Worm (Caenorhabditis elegans) whole organism, young adult: ENCODE results near the gene sao-1.

Experiments used
- B0261.1 ChIP-seq: sonication (generic microtip); optimal IDR thresholded peaks from 2 replicates; lab custom pipeline; 2016; ENCODE audit warnings: mild to moderate bottlenecking, missing genetic modification characterization, moderate library complexity, missing compliant biosample characterization
- D2030.7 ChIP-seq: fragments of 200-800 bp; sonication (Bioruptor generic); IDR thresholded peaks from 2 replicates; pipeline ENCODE4 v1.3.6; 2022; ENCODE audit warnings: missing genetic modification reagents, missing genetic modification characterization, missing compliant biosample characterization
- F22D6.2 ChIP-seq: sonication (generic microtip); optimal IDR thresholded peaks from 2 replicates; lab custom pipeline; 2016; ENCODE audit warnings: mild to moderate bottlenecking, missing genetic modification characterization, missing compliant biosample characterization
- F23B12.7 ChIP-seq: sonication (generic microtip); optimal IDR thresholded peaks from 2 replicates; lab custom pipeline; 2017; ENCODE audit warnings: missing genetic modification characterization, mild to moderate bottlenecking, missing compliant biosample characterization, antibody characterized with exemption, moderate library complexity; ENCODE audit not compliant: insufficient read depth
- F33H1.4 ChIP-seq: fragments of 200-800 bp; sonication (Bioruptor generic); IDR thresholded peaks from 2 replicates; pipeline ENCODE4 v1.3.6; 2022; ENCODE audit warnings: missing genetic modification reagents, missing genetic modification characterization, missing compliant biosample characterization
- F37B4.10 ChIP-seq: fragments of 200-800 bp; sonication (Bioruptor generic); IDR thresholded peaks from 2 replicates; pipeline ENCODE4 v1.3.6; 2022; ENCODE audit warnings: missing genetic modification characterization, missing compliant biosample characterization
- F52B5.7 ChIP-seq: sonication (generic microtip); optimal IDR thresholded peaks from 2 replicates; lab custom pipeline; 2016; ENCODE audit warnings: mild to moderate bottlenecking, missing genetic modification characterization, missing compliant biosample characterization
- F57A8.1 ChIP-seq: fragments of 200-800 bp; sonication (Bioruptor generic); optimal IDR thresholded peaks from 2 replicates; lab custom pipeline; 2018; ENCODE audit warnings: mild to moderate bottlenecking, missing genetic modification characterization, moderate library complexity, missing compliant biosample characterization
- F57C9.4 ChIP-seq: sonication (generic microtip); optimal IDR thresholded peaks from 2 replicates; lab custom pipeline; 2017; ENCODE audit warnings: mild to moderate bottlenecking, missing genetic modification characterization, missing compliant biosample characterization
- K11D2.4 ChIP-seq: fragments of 200-800 bp; sonication (Bioruptor generic); IDR thresholded peaks from 2 replicates; pipeline ENCODE4 v1.3.6; 2022; ENCODE audit warnings: missing genetic modification reagents, missing genetic modification characterization, missing compliant biosample characterization
- Y56A3A.18 ChIP-seq: fragments of 200-800 bp; sonication (Bioruptor generic); IDR thresholded peaks from 2 replicates; pipeline ENCODE4 v1.3.6; 2022; ENCODE audit warnings: missing genetic modification reagents, missing genetic modification characterization, missing compliant biosample characterization
- aptf-2 ChIP-seq: fragments of 200-800 bp; sonication (Bioruptor generic); conservative IDR thresholded peaks from 2 replicates; pipeline ENCODE4 v1.3.6; 2022; ENCODE audit warnings: missing genetic modification reagents, missing genetic modification characterization, missing compliant biosample characterization
- aptf-3 ChIP-seq: fragments of 200-800 bp; sonication (Bioruptor generic); IDR thresholded peaks from 2 replicates; pipeline ENCODE4 v1.3.6; 2022; ENCODE audit warnings: missing genetic modification characterization, missing compliant biosample characterization
- atf-7 ChIP-seq: sonication (generic microtip); optimal IDR thresholded peaks from 2 replicates; lab custom pipeline; 2017; ENCODE audit warnings: mild to moderate bottlenecking, missing genetic modification characterization, missing compliant biosample characterization
- attf-5 ChIP-seq: fragments of 200-800 bp; sonication (Bioruptor generic); optimal IDR thresholded peaks from 2 replicates; lab custom pipeline; 2018; ENCODE audit warnings: mild to moderate bottlenecking, missing genetic modification characterization, missing compliant biosample characterization
- ceh-27 ChIP-seq: fragments of 200-800 bp; sonication (Bioruptor generic); optimal IDR thresholded peaks from 2 replicates; lab custom pipeline; 2018; ENCODE audit warnings: mild to moderate bottlenecking, missing genetic modification characterization, moderate library complexity, missing compliant biosample characterization
- ceh-91 ChIP-seq: fragments of 200-800 bp; sonication (Bioruptor generic); IDR thresholded peaks from 2 replicates; pipeline ENCODE4 v1.3.6; 2022; ENCODE audit warnings: missing genetic modification reagents, missing genetic modification characterization, missing compliant biosample characterization
- dox-1 ChIP-seq: fragments of 200-800 bp; sonication (Bioruptor generic); IDR thresholded peaks from 2 replicates; pipeline ENCODE4 v1.3.6; 2022; ENCODE audit warnings: missing genetic modification reagents, missing genetic modification characterization, missing compliant biosample characterization
- dpl-1 ChIP-seq: fragments of 150-350 bp; optimal IDR thresholded peaks from 2 replicates; lab custom pipeline; 2014; ENCODE audit warnings: missing biosample characterization, missing genetic modification reagents, missing genetic modification characterization
- efl-1 ChIP-seq: fragments of 150-350 bp; optimal IDR thresholded peaks from 2 replicates; lab custom pipeline; 2014; ENCODE audit warnings: missing biosample characterization, missing genetic modification reagents, missing genetic modification characterization
- egl-44 ChIP-seq: fragments of 200-800 bp; sonication (Bioruptor generic); IDR thresholded peaks from 2 replicates; pipeline ENCODE4 v1.3.6; 2022; ENCODE audit warnings: missing genetic modification reagents, missing genetic modification characterization, missing compliant biosample characterization
- egrh-3 ChIP-seq: fragments of 200-800 bp; sonication (Bioruptor generic); IDR thresholded peaks from 2 replicates; pipeline ENCODE4 v1.3.6; 2022; ENCODE audit warnings: missing genetic modification reagents, missing genetic modification characterization, missing compliant biosample characterization
- ekl-4 ChIP-seq: fragments of 200-800 bp; sonication (Bioruptor generic); IDR thresholded peaks from 2 replicates; pipeline ENCODE4 v1.3.6; 2022; ENCODE audit warnings: missing genetic modification reagents, missing genetic modification characterization, missing compliant biosample characterization
- lag-1 ChIP-seq: fragments of 200-800 bp; sonication (Bioruptor generic); IDR thresholded peaks from 2 replicates; pipeline ENCODE4 v1.3.6; 2022; ENCODE audit warnings: missing genetic modification reagents, missing genetic modification characterization, missing compliant biosample characterization
- lsl-1 ChIP-seq: fragments of 200-800 bp; sonication (Bioruptor generic); optimal IDR thresholded peaks from 2 replicates; lab custom pipeline; 2018; ENCODE audit warnings: mild to moderate bottlenecking, missing genetic modification characterization, moderate library complexity, missing compliant biosample characterization
- lsy-27 ChIP-seq: sonication (generic microtip); optimal IDR thresholded peaks from 2 replicates; lab custom pipeline; 2017; ENCODE audit warnings: missing genetic modification characterization, mild to moderate bottlenecking, missing compliant biosample characterization, antibody characterized with exemption, missing genotype, borderline replicate concordance; ENCODE audit not compliant: insufficient read depth
- mel-28 ChIP-seq: sonication (generic microtip); optimal IDR thresholded peaks from 2 replicates; lab custom pipeline; 2016; ENCODE audit warnings: borderline replicate concordance, mild to moderate bottlenecking, missing genetic modification characterization, missing compliant biosample characterization
- mes-4 ChIP-seq: sonication (generic microtip); optimal IDR thresholded peaks from 2 replicates; lab custom pipeline; 2016; ENCODE audit warnings: missing genotype, missing genetic modification characterization, missing compliant biosample characterization
- mxl-1 ChIP-seq: sonication (generic microtip); optimal IDR thresholded peaks from 2 replicates; lab custom pipeline; 2016; ENCODE audit warnings: missing genetic modification characterization, missing compliant biosample characterization
- rec-8 ChIP-seq, 2 experiments: sonication (generic microtip); optimal IDR thresholded peaks; 2 replicates each; lab custom pipeline; 2016; ENCODE audit warnings: mild to moderate bottlenecking in 2 of 2, missing genetic modification characterization in 2 of 2, missing genetic modification reagents in 2 of 2, missing genotype in 2 of 2, missing biosample characterization in 1 of 2, missing compliant biosample characterization in 1 of 2, moderate library complexity in 1 of 2
- sea-2 ChIP-seq: fragments of 200-800 bp; sonication (Bioruptor generic); IDR thresholded peaks from 2 replicates; pipeline ENCODE4 v1.3.6; 2022; ENCODE audit warnings: missing genetic modification characterization, missing compliant biosample characterization
- snpc-1.1 ChIP-seq: sonication (generic microtip); optimal IDR thresholded peaks from 2 replicates; lab custom pipeline; 2017; ENCODE audit warnings: missing genetic modification characterization, mild to moderate bottlenecking, missing compliant biosample characterization, antibody characterized with exemption, moderate library complexity, missing genotype, missing genetic modification reagents; ENCODE audit not compliant: insufficient read depth
- snpc-1.3 ChIP-seq: sonication (generic microtip); optimal IDR thresholded peaks from 2 replicates; lab custom pipeline; 2017; ENCODE audit warnings: missing genetic modification characterization, mild to moderate bottlenecking, missing compliant biosample characterization, antibody characterized with exemption, moderate library complexity, missing genotype, missing genetic modification reagents; ENCODE audit not compliant: insufficient read depth
- tbx-9 ChIP-seq: sonication (generic microtip); optimal IDR thresholded peaks from 2 replicates; lab custom pipeline; 2016; ENCODE audit warnings: borderline replicate concordance, missing genetic modification characterization, inconsistent platforms, missing compliant biosample characterization
- tlf-1 ChIP-seq: fragments of 200-800 bp; sonication (Bioruptor generic); optimal IDR thresholded peaks from 2 replicates; lab custom pipeline; 2018; ENCODE audit warnings: mild to moderate bottlenecking, missing genetic modification characterization, missing compliant biosample characterization
- unc-130 ChIP-seq: sonication (generic microtip); optimal IDR thresholded peaks from 2 replicates; lab custom pipeline; 2016; ENCODE audit warnings: missing genetic modification reagents, missing genetic modification characterization, missing compliant biosample characterization
- unc-62 ChIP-seq: fragments of 150-350 bp; optimal IDR thresholded peaks from 2 replicates; lab custom pipeline; 2014; ENCODE audit warnings: missing biosample characterization, missing genetic modification reagents, missing genetic modification characterization
- xnd-1 ChIP-seq: sonication (generic microtip); optimal IDR thresholded peaks from 2 replicates; lab custom pipeline; 2016; ENCODE audit warnings: missing genotype, missing genetic modification reagents, missing genetic modification characterization, missing compliant biosample characterization
- ztf-25 ChIP-seq: fragments of 200-800 bp; sonication (Bioruptor generic); IDR thresholded peaks from 2 replicates; pipeline ENCODE4 v1.3.6; 2022; ENCODE audit warnings: missing genetic modification reagents, missing genetic modification characterization, missing compliant biosample characterization
- ztf-28 ChIP-seq: fragments of 200-800 bp; sonication (Bioruptor generic); IDR thresholded peaks from 2 replicates; pipeline ENCODE4 v1.3.6; 2022; ENCODE audit warnings: missing genetic modification reagents, missing genetic modification characterization, missing compliant biosample characterization

sao-1 gene

DNA sequence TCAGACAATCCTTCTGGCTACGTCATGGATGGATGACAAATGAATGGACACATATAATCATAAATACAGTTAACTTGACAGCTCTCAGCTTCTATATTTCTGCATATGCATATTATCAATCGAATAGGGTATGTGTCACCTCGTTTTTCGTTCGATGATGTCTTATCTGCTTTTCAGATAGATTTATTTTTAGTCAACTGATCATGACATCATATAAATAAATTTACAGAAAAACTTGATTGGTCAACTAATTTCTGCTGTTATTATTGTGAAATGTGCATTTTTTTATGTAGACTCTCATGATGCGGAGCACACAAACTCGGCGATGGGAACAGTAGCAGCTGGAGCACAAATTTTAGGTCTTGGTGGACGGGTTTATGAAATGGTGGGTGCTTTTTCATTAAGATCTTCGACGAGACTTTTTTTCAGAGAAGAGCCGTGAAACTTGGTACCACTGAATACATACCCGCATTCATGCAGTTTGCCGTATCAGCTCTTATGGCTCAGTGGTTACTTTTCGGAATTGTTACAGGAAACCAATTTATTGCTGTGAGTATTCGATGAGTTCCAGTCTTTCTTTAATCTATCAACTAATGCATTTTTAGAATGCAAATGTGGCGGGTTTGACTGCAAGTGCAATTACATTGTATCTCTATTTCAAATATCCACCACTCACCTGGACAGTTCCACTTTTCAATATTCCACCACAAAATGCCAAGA is 8.2 kb upstream of the sao-1 start:
- no peak for TF ChIP-seq snpc-1.3
- TF ChIP-seq unc-62 (GFP tag; lab: Kevin White, UChicago), result peak; percentile 63
- TF ChIP-seq F57A8.1 (GFP tag; lab: Kevin White, UChicago), result no peak
- TF ChIP-seq snpc-1.1 (tag; lab: Kevin White, UChicago), result no peak

DNA sequence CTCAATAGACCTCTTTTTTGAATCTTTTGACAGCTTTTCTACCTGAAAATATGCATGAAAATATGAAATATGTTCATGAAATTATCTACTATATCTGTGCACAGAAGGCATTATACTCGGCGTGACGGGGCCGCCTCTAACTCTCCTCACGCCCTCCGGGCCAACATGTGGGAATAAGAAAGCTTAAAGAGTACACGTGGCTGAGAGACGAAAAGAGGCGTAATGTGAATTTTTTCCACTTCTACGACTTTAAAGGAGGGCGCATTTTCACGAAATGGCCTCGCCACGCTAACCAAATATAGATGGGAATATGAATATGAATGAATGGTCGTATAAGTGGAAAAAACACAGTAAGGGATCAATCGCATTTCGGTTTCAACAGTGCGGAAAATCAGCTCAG is 6.0 kb upstream of the sao-1 start:
- no peak for TF ChIP-seq unc-130 (GFP tag; lab: Kevin White, UChicago)
- TF ChIP-seq F52B5.7, result no peak
- no peak for TF ChIP-seq attf-5 (GFP tag; lab: Kevin White, UChicago)
- TF ChIP-seq xnd-1 (tag; lab: Kevin White, UChicago), result no peak
- TF ChIP-seq lsy-27 (tag; lab: Kevin White, UChicago), result no peak

DNA sequence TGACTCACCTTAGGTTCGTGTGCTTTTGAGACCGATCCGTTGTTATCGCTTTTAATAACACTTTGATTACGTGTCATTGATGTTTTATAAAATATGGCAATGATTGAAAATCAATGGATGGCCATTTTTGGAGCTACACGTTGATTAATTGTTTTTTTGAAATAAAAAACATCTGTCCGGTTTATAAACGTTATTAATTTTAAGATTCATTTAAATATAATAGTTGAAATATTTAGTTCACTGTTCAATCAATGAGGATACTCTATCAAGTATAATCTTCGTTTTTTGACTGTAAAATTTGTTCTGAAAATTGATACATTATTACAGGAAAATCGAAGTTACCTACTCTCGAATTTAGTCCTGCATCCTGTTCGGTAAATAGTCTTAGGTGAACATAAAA is 5.5 kb upstream of the sao-1 start, which contains the start of gene R10D12.10:
R10D12.10 (minus strand) TSS at position 101 of the 400 bp plus-strand sequence.
- TF ChIP-seq B0261.1 (no peak), F22D6.2 (tag; lab: Kevin White, UChicago) (no peak), Y56A3A.18 (no peak)

DNA sequence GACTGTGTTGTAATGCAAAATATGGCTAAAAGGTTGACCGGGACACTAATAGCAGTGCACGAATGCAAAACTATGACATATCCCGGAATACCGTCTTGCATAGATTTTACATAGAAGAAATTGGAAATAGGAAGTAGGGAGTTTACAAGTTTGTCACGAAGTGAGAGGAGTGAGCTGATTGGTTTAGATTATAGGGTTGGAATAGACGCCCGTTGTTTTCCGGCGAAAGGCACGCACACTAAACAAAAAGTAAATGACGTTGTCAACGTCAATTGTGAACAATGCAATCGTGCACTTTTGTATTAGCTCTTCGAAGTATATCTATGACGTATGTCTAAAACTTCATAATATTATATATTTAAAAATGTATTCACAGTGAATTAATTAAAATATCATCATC is 2.8 kb upstream of the sao-1 start, which contains the start of gene srh-24:
srh-24 (minus strand) TSS at position 101 of the 400 bp plus-strand sequence.
- TF ChIP-seq tbx-9 (tag; lab: Kevin White, UChicago) (no peak), egl-44 (GFP tag; lab: Robert Waterston, UW) (0 out of 2 replicates have a peak, but pooled peaks have one; percentile 14)

DNA sequence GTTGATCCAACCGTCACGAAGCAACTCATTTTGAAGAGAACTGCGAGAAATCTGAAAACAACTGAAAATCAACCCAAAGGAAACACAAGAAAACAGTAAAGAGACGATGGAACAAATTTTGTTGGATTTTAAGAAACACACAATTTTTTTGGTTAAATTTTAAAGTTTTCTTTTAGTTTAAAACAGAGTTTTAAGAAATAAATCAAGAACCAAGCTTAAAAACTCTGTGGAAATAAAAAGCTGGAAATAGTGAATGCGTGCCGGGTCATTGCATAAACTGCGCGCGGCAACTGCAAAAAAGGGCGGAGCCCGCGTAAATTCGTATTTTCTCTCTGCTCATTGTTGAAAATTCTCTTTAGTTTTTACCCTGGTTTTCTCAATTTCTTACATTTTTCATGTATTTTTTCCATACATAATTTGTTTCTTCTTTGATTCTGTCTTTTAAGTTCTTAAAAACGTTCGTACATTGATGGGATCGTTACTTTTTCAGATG is 1.8 kb upstream of the sao-1 start, which contains the start of the genes algn-13 and R10D12.13:
algn-13 (minus strand) TSS at position 51 of the 493 bp plus-strand sequence.
R10D12.13 (plus strand) TSS at position 491 of the 493 bp plus-strand sequence.
- TF ChIP-seq D2030.7 (peak; percentile 71), egl-44 (GFP tag; lab: Robert Waterston, UW) (no peak), dox-1 (GFP tag; lab: Robert Waterston, UW) (peak; percentile 77), F57C9.4 (tag; lab: Kevin White, UChicago) (no peak), F23B12.7 (tag; lab: Kevin White, UChicago) (peak; percentile 31), atf-7 (tag; lab: Kevin White, UChicago) (no peak), aptf-2 (GFP tag; lab: Robert Waterston, UW) (no peak), ceh-91 (GFP tag; lab: Robert Waterston, UW) (peak; percentile 67), mxl-1 (tag; lab: Kevin White, UChicago) (no peak), ekl-4 (GFP tag; lab: Robert Waterston, UW) (peak; percentile 17; the same call in 1 of the 2 replicates), tlf-1 (GFP tag; lab: Kevin White, UChicago) (peak; percentile 41), mes-4 (no peak), efl-1 (GFP tag; lab: Kevin White, UChicago) (peak; percentile 89), lsl-1 (GFP tag; lab: Kevin White, UChicago) (peak; percentile 52), F33H1.4 (GFP tag; lab: Robert Waterston, UW) (peak; percentile 59), rec-8 (tag; optimal IDR thresholded peaks at IDR 0.05; lab: Kevin White, UChicago) (no peak), sea-2 (no peak), K11D2.4 (no peak), aptf-3 (GFP tag; lab: Robert Waterston, UW) (no peak), F37B4.10 (GFP tag; lab: Robert Waterston, UW) (no peak), lag-1 (GFP tag; lab: Robert Waterston, UW) (no peak), dpl-1 (GFP tag; lab: Kevin White, UChicago) (peak; percentile 51), ceh-27 (peak; percentile 16), egrh-3 (GFP tag; lab: Robert Waterston, UW) (no peak), ztf-28 (GFP tag; lab: Robert Waterston, UW) (0 out of 2 replicates have a peak, but pooled peaks have one; percentile 34), ztf-25 (GFP tag; lab: Robert Waterston, UW) (no peak), mel-28 (no peak)
